Fruit fly (Drosophila melanogaster) whole organism: ENCODE data around the gene CG13021.

ENCODE experiments used
- CG8478 ChIP-seq: fragments of >200 bp; optimal IDR thresholded peaks from 2 replicates; lab custom pipeline; 2018; ENCODE audit warnings: inconsistent platforms
- Dll ChIP-seq: fragments of >200 bp; optimal IDR thresholded peaks from 2 replicates; lab custom pipeline; 2017
- pan ChIP-seq: fragments of >200 bp; optimal IDR thresholded peaks from 2 replicates; lab custom pipeline; 2017

- TF ChIP-seq pan (lab: Kevin White, UChicago), result no peak
- TF ChIP-seq Dll, result no peak
- no peak for TF ChIP-seq CG8478
Measured at dm6 chrX:3548568-3548967, 34.5 kb downstream of the CG13021 start.
